Worm (Caenorhabditis elegans): ENCODE measurements around the gene Y116A8C.9.

ce11 chrIV:16917831-16918429 is 28.7 kb downstream of the Y116A8C.9 start, which contains the start of the genes Y116A8C.469 and Y116A8C.468:
- no peak for TF ChIP-seq cog-1 (tag; optimal IDR thresholded peaks at IDR 0.05)
- TF ChIP-seq T22C8.4 (GFP tag; IDR thresholded peaks at IDR 0.05), result no peak
- no peak for TF ChIP-seq tab-1 (GFP tag; IDR thresholded peaks at IDR 0.05)

All from whole organism, midembryonic.